Fruit fly (Drosophila melanogaster) whole organism, adult: Measurements from ENCODE around the gene CG14014.

Experiments used
- CG14711 ChIP-seq: fragments of 200-800 bp; sonication (Bioruptor generic); optimal IDR thresholded peaks from 2 replicates; lab custom pipeline; 2018; ENCODE audit warnings: missing biosample characterization, mild to moderate bottlenecking, missing genetic modification characterization, moderate library complexity
- CG5204 ChIP-seq: fragments of 200-800 bp; sonication (Bioruptor generic); optimal IDR thresholded peaks from 2 replicates; lab custom pipeline; 2016; ENCODE audit warnings: missing biosample characterization, missing genetic modification characterization
- ovo ChIP-seq: fragments of 200-800 bp; sonication (Bioruptor generic); optimal IDR thresholded peaks from 2 replicates; lab custom pipeline; 2016; ENCODE audit warnings: missing biosample characterization, missing genetic modification characterization

dm6 chr2L:5550735-5551134, at the start of gene CG14014:
- TF ChIP-seq CG14711 (no peak), CG5204 (GFP tag; lab: Kevin White, UChicago) (no peak), ovo (GFP tag; lab: Kevin White, UChicago) (no peak)
